Worm (Caenorhabditis elegans) whole organism, L2 larva: ENCODE measurements around the gene cka-2.

Source experiments
- R02D3.7 ChIP-seq: fragments of 150-350 bp; optimal IDR thresholded peaks from 2 replicates; lab custom pipeline; 2014; ENCODE audit warnings: missing biosample characterization, missing genetic modification characterization
- ZK546.5 ChIP-seq: sonication (generic microtip); optimal IDR thresholded peaks from 2 replicates; lab custom pipeline; 2017; ENCODE audit warnings: missing biosample characterization, missing genetic modification characterization
- alr-1 ChIP-seq: fragments of 150-350 bp; optimal IDR thresholded peaks from 2 replicates; lab custom pipeline; 2014; ENCODE audit warnings: missing biosample characterization, missing genetic modification characterization
- crh-2 ChIP-seq: sonication (generic microtip); optimal IDR thresholded peaks from 2 replicates; lab custom pipeline; 2017; ENCODE audit warnings: missing biosample characterization, missing genetic modification characterization
- egl-27 ChIP-seq: sonication (generic microtip); optimal IDR thresholded peaks from 3 replicates; lab custom pipeline; 2017; ENCODE audit warnings: missing biosample characterization, missing genetic modification reagents, missing genetic modification characterization
- elt-1 ChIP-seq: fragments of 150-350 bp; optimal IDR thresholded peaks from 2 replicates; lab custom pipeline; 2014; ENCODE audit warnings: missing biosample characterization, missing genetic modification characterization
- elt-3 ChIP-seq: sonication (generic microtip); optimal IDR thresholded peaks from 2 replicates; lab custom pipeline; 2017; ENCODE audit warnings: missing biosample characterization, missing genetic modification characterization
- fos-1 ChIP-seq: fragments of 150-350 bp; optimal IDR thresholded peaks from 2 replicates; lab custom pipeline; 2014; ENCODE audit warnings: missing biosample characterization, missing genetic modification characterization
- lsy-2 ChIP-seq, 2 experiments: fragments of 150-350 bp in 1 of 2; sonication (generic microtip) in 1 of 2; optimal IDR thresholded peaks; 2 replicates each; lab custom pipeline; 2014 to 2017; ENCODE audit warnings: missing biosample characterization in 2 of 2, missing genetic modification characterization in 2 of 2
- nhr-237 ChIP-seq: fragments of 150-350 bp; optimal IDR thresholded peaks from 2 replicates; lab custom pipeline; 2014; ENCODE audit warnings: missing biosample characterization, missing genetic modification characterization
- nhr-6 ChIP-seq: fragments of 150-350 bp; optimal IDR thresholded peaks from 2 replicates; lab custom pipeline; 2014; ENCODE audit warnings: missing biosample characterization, missing genetic modification characterization
- snpc-4 ChIP-seq: fragments of 150-350 bp; optimal IDR thresholded peaks from 2 replicates; lab custom pipeline; 2014; ENCODE audit warnings: missing biosample characterization, missing genetic modification characterization
- unc-62 ChIP-seq: fragments of 150-350 bp; optimal IDR thresholded peaks from 2 replicates; lab custom pipeline; 2014; ENCODE audit warnings: missing biosample characterization, missing genetic modification reagents, missing genetic modification characterization
- ztf-4 ChIP-seq: fragments of 150-350 bp; optimal IDR thresholded peaks from 2 replicates; lab custom pipeline; 2014; ENCODE audit warnings: missing biosample characterization, missing genetic modification characterization

DNA sequence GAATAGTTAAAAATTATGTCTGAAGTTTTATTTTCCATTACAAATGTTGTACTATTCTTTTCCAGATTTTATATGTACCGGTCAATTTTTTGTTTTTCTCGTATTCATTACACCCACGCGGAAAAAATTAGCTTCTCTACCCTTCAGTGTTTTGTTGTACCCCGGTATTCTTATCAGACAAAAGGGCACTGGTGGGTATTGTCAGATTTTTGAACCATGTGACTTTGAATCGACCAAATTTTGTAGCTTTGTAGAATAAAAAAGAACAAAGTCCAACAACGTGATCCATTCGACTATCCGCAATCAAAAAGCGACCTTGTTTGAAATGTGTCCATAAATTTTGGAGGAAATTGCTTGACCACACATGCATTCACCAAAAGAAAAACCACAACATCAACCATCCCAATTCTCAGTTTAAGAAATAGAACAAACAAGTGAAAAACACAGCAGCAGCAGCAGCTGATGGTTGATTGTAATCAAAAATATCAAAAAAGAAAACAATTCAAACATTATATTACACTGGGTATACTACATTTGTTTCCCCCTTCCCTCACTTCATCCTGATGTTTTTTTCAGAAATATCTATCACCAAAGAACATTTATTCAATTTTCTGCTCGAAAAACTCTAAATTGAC lies 41.3 kb upstream of the cka-2 start:
- no peak for TF ChIP-seq ZK546.5
- TF ChIP-seq elt-1: no peak
- no peak for TF ChIP-seq fos-1 (tag; lab: Kevin White, UChicago)
- no peak for TF ChIP-seq nhr-237 (tag; lab: Kevin White, UChicago)
- peak; percentile 9 for TF ChIP-seq nhr-6 (tag; lab: Kevin White, UChicago)
- no peak for TF ChIP-seq elt-3
- TF ChIP-seq ztf-4 (tag; lab: Kevin White, UChicago): no peak
- TF ChIP-seq R02D3.7 (tag; lab: Kevin White, UChicago): no peak
- no peak for TF ChIP-seq alr-1 (tag; lab: Kevin White, UChicago)
- no peak for TF ChIP-seq lsy-2 (tag; optimal IDR thresholded peaks at IDR 0.05; lab: Kevin White, UChicago)
- no peak for TF ChIP-seq unc-62 (GFP tag; lab: Kevin White, UChicago)
- no peak for TF ChIP-seq egl-27 (tag; lab: Kevin White, UChicago)
- TF ChIP-seq snpc-4 (tag; lab: Kevin White, UChicago): no peak
- peak; percentile 69 for TF ChIP-seq crh-2
